Fruit fly (Drosophila melanogaster): Measurements from ENCODE around the gene ush.

dm6 chr2L:485825-486240, 9.8 kb downstream of the ush start:
- TF ChIP-seq pan (optimal IDR thresholded peaks at IDR 0.05) (no peak), Dll (optimal IDR thresholded peaks at IDR 0.05) (no peak)
